Worm (Caenorhabditis elegans) whole organism, young adult: Measurements from ENCODE around the gene srx-137.

Experiments
- C06A6.2 ChIP-seq: fragments of 200-800 bp; sonication (Bioruptor generic); conservative IDR thresholded peaks from 2 replicates; pipeline ENCODE4 v1.3.6; 2022; ENCODE audit warnings: missing genetic modification characterization, missing compliant biosample characterization
- C17E4.6 ChIP-seq: fragments of 200-800 bp; sonication (Bioruptor generic); IDR thresholded peaks from 2 replicates; pipeline ENCODE4 v1.3.6; 2022; ENCODE audit warnings: missing genetic modification reagents, missing genetic modification characterization, missing compliant biosample characterization
- F33H1.4 ChIP-seq: fragments of 200-800 bp; sonication (Bioruptor generic); IDR thresholded peaks from 2 replicates; pipeline ENCODE4 v1.3.6; 2022; ENCODE audit warnings: missing genetic modification reagents, missing genetic modification characterization, missing compliant biosample characterization
- F39B2.1 ChIP-seq: fragments of 200-800 bp; sonication (Bioruptor generic); IDR thresholded peaks from 2 replicates; pipeline ENCODE4 v1.3.6; 2022; ENCODE audit warnings: missing genetic modification reagents, missing genetic modification characterization, missing compliant biosample characterization
- F52B5.7 ChIP-seq: sonication (generic microtip); optimal IDR thresholded peaks from 2 replicates; lab custom pipeline; 2016; ENCODE audit warnings: mild to moderate bottlenecking, missing genetic modification characterization, missing compliant biosample characterization
- K11D2.4 ChIP-seq: fragments of 200-800 bp; sonication (Bioruptor generic); IDR thresholded peaks from 2 replicates; pipeline ENCODE4 v1.3.6; 2022; ENCODE audit warnings: missing genetic modification reagents, missing genetic modification characterization, missing compliant biosample characterization
- Y53F4B.3 ChIP-seq: fragments of 200-800 bp; sonication (Bioruptor generic); IDR thresholded peaks from 2 replicates; pipeline ENCODE4 v1.3.6; 2022; ENCODE audit warnings: missing genetic modification reagents, missing genetic modification characterization, missing compliant biosample characterization
- ZK185.1 ChIP-seq: sonication (generic microtip); optimal IDR thresholded peaks from 2 replicates; lab custom pipeline; 2016; ENCODE audit warnings: mild to moderate bottlenecking, missing genetic modification characterization, missing compliant biosample characterization; ENCODE audit not compliant: poor library complexity, severe bottlenecking
- bed-2 ChIP-seq: fragments of 200-800 bp; sonication (Bioruptor generic); IDR thresholded peaks from 2 replicates; pipeline ENCODE4 v1.3.6; 2022; ENCODE audit warnings: missing genetic modification reagents, missing genetic modification characterization, missing compliant biosample characterization
- ccch-3 ChIP-seq: fragments of 200-800 bp; sonication (Bioruptor generic); optimal IDR thresholded peaks from 2 replicates; lab custom pipeline; 2018; ENCODE audit warnings: mild to moderate bottlenecking, missing genetic modification characterization, missing compliant biosample characterization
- ceh-100 ChIP-seq: fragments of 200-800 bp; sonication (Bioruptor generic); IDR thresholded peaks from 2 replicates; pipeline ENCODE4 v1.3.6; 2022; ENCODE audit warnings: missing genetic modification reagents, missing genetic modification characterization, missing compliant biosample characterization
- ceh-27 ChIP-seq: fragments of 200-800 bp; sonication (Bioruptor generic); optimal IDR thresholded peaks from 2 replicates; lab custom pipeline; 2018; ENCODE audit warnings: mild to moderate bottlenecking, missing genetic modification characterization, moderate library complexity, missing compliant biosample characterization
- ceh-79 ChIP-seq: sonication (generic microtip); optimal IDR thresholded peaks from 2 replicates; lab custom pipeline; 2017; ENCODE audit warnings: mild to moderate bottlenecking, missing genetic modification characterization, missing compliant biosample characterization
- chd-7 ChIP-seq: sonication (generic microtip); optimal IDR thresholded peaks from 2 replicates; lab custom pipeline; 2016; ENCODE audit warnings: mild to moderate bottlenecking, missing genetic modification characterization, moderate library complexity, missing compliant biosample characterization
- dpl-1 ChIP-seq: fragments of 150-350 bp; optimal IDR thresholded peaks from 2 replicates; lab custom pipeline; 2014; ENCODE audit warnings: missing biosample characterization, missing genetic modification reagents, missing genetic modification characterization
- egl-18 ChIP-seq: fragments of 200-800 bp; sonication (Bioruptor generic); IDR thresholded peaks from 2 replicates; pipeline ENCODE4 v1.3.6; 2022; ENCODE audit warnings: missing genetic modification reagents, missing genetic modification characterization, missing compliant biosample characterization
- ets-4 ChIP-seq: fragments of 200-800 bp; sonication (Bioruptor generic); optimal IDR thresholded peaks from 2 replicates; lab custom pipeline; 2018; ENCODE audit warnings: mild to moderate bottlenecking, missing genetic modification characterization, missing compliant biosample characterization
- hlh-12 ChIP-seq: sonication (generic microtip); optimal IDR thresholded peaks from 2 replicates; lab custom pipeline; 2016; ENCODE audit warnings: missing genetic modification characterization, missing compliant biosample characterization
- hmg-20 ChIP-seq: fragments of 200-800 bp; sonication (Bioruptor generic); IDR thresholded peaks from 2 replicates; pipeline ENCODE4 v1.3.6; 2022; ENCODE audit warnings: missing genetic modification reagents, missing genetic modification characterization, missing compliant biosample characterization
- hsf-1 ChIP-seq: fragments of 200-800 bp; sonication (Bioruptor generic); IDR thresholded peaks from 2 replicates; pipeline ENCODE4 v1.3.6; 2022; ENCODE audit warnings: missing genetic modification reagents, missing genetic modification characterization, missing compliant biosample characterization
- let-607 ChIP-seq, 2 experiments: fragments of 200-800 bp in 1 of 2; sonication (Bioruptor generic) in 1 of 2; sonication (generic microtip) in 1 of 2; optimal IDR thresholded peaks; 2 replicates each; lab custom pipeline; 2016 to 2018; ENCODE audit warnings: mild to moderate bottlenecking in 2 of 2, missing compliant biosample characterization in 2 of 2, missing genetic modification characterization in 2 of 2, moderate library complexity in 2 of 2, missing genotype in 1 of 2
- madf-3 ChIP-seq: fragments of 200-800 bp; sonication (Bioruptor generic); IDR thresholded peaks from 2 replicates; pipeline ENCODE4 v1.3.6; 2022; ENCODE audit warnings: missing genetic modification reagents, missing genetic modification characterization, missing compliant biosample characterization
- nfya-1 ChIP-seq: sonication (generic microtip); optimal IDR thresholded peaks from 2 replicates; lab custom pipeline; 2017; ENCODE audit warnings: antibody characterized with exemption, missing compliant biosample characterization, missing genetic modification characterization, borderline replicate concordance; ENCODE audit not compliant: insufficient read depth
- pha-4 ChIP-seq: fragments of 150-350 bp; sonication (generic microtip); optimal IDR thresholded peaks from 2 replicates; lab custom pipeline; 2014; ENCODE audit warnings: missing biosample characterization, missing genetic modification reagents, missing genetic modification characterization
- rcor-1 ChIP-seq: fragments of 200-800 bp; sonication (Bioruptor generic); IDR thresholded peaks from 2 replicates; pipeline ENCODE4 v1.3.6; 2022; ENCODE audit warnings: missing genetic modification reagents, missing genetic modification characterization, missing compliant biosample characterization
- sdz-38 ChIP-seq: sonication (generic microtip); optimal IDR thresholded peaks from 2 replicates; lab custom pipeline; 2016; ENCODE audit warnings: missing genotype, missing genetic modification characterization, missing compliant biosample characterization
- snpc-1.1 ChIP-seq: sonication (generic microtip); optimal IDR thresholded peaks from 2 replicates; lab custom pipeline; 2017; ENCODE audit warnings: missing genetic modification characterization, mild to moderate bottlenecking, missing compliant biosample characterization, antibody characterized with exemption, moderate library complexity, missing genotype, missing genetic modification reagents; ENCODE audit not compliant: insufficient read depth
- snpc-1.3 ChIP-seq: sonication (generic microtip); optimal IDR thresholded peaks from 2 replicates; lab custom pipeline; 2017; ENCODE audit warnings: missing genetic modification characterization, mild to moderate bottlenecking, missing compliant biosample characterization, antibody characterized with exemption, moderate library complexity, missing genotype, missing genetic modification reagents; ENCODE audit not compliant: insufficient read depth
- snpc-4 ChIP-seq, 5 experiments: fragments of 150-350 bp in 1 of 5; sonication (generic microtip) in 4 of 5; optimal IDR thresholded peaks; 2 replicates each; lab custom pipeline; 2014 to 2018; ENCODE audit warnings: missing genetic modification characterization in 5 of 5, missing biosample characterization in 3 of 5, antibody characterized with exemption in 2 of 5, mild to moderate bottlenecking in 2 of 5, missing compliant biosample characterization in 2 of 5, missing genotype in 2 of 5, moderate library complexity in 2 of 5, missing genetic modification reagents in 1 of 5
- somi-1 ChIP-seq: fragments of 200-800 bp; sonication (Bioruptor generic); optimal IDR thresholded peaks from 2 replicates; lab custom pipeline; 2018; ENCODE audit warnings: mild to moderate bottlenecking, missing genetic modification characterization, missing compliant biosample characterization
- tbx-9 ChIP-seq: sonication (generic microtip); optimal IDR thresholded peaks from 2 replicates; lab custom pipeline; 2016; ENCODE audit warnings: borderline replicate concordance, missing genetic modification characterization, inconsistent platforms, missing compliant biosample characterization
- xnd-1 ChIP-seq: sonication (generic microtip); optimal IDR thresholded peaks from 2 replicates; lab custom pipeline; 2016; ENCODE audit warnings: missing genotype, missing genetic modification reagents, missing genetic modification characterization, missing compliant biosample characterization
- zfh-2 ChIP-seq: fragments of 200-800 bp; sonication (Bioruptor generic); conservative IDR thresholded peaks from 2 replicates; pipeline ENCODE4 v1.3.6; 2022; ENCODE audit warnings: missing genetic modification reagents, missing genetic modification characterization, missing compliant biosample characterization
- ztf-18 ChIP-seq: sonication (generic microtip); optimal IDR thresholded peaks from 2 replicates; lab custom pipeline; 2016; ENCODE audit warnings: missing genotype, mild to moderate bottlenecking, missing genetic modification characterization, missing compliant biosample characterization
- ztf-22 ChIP-seq: fragments of 200-800 bp; sonication (Bioruptor generic); optimal IDR thresholded peaks from 2 replicates; lab custom pipeline; 2018; ENCODE audit warnings: mild to moderate bottlenecking, missing genetic modification characterization, moderate library complexity, missing compliant biosample characterization
- ztf-25 ChIP-seq: fragments of 200-800 bp; sonication (Bioruptor generic); IDR thresholded peaks from 2 replicates; pipeline ENCODE4 v1.3.6; 2022; ENCODE audit warnings: missing genetic modification reagents, missing genetic modification characterization, missing compliant biosample characterization
- ztf-6 ChIP-seq: fragments of 200-800 bp; sonication (Bioruptor generic); IDR thresholded peaks from 2 replicates; pipeline ENCODE4 v1.3.6; 2022; ENCODE audit warnings: missing genetic modification reagents, missing genetic modification characterization, missing compliant biosample characterization

Gene srx-137

DNA sequence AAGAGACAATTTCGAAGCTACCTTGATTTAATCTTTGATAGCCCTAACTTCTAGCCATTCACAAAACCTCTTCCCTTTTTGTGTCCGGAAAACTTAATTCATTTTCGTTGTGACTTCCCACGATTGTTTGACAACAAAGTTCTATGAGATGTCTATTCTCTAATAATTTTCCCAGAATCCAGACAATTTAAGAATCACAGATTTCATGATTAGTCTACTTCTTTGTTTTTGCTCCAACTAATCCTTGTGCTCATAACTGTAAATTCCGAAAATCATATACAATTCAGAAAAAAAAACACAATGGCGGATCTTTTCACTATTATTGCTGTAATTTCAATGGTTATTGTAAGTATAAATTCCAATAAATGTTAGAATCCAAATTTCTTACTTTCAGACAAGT is at the start of gene srx-137:
Gene srx-137 (plus strand): TSS at position 301 of the 400 bp plus-strand sequence.
- TF ChIP-seq Y53F4B.3 (GFP tag; lab: Robert Waterston, UW) = no peak
- no peak for TF ChIP-seq ztf-18 (tag; lab: Kevin White, UChicago)
- TF ChIP-seq hsf-1 (GFP tag; lab: Robert Waterston, UW) = no peak
- TF ChIP-seq xnd-1 (tag; lab: Kevin White, UChicago) = no peak
- no peak for TF ChIP-seq let-607 (tag; optimal IDR thresholded peaks at IDR 0.05; lab: Kevin White, UChicago)
- TF ChIP-seq chd-7 (tag; lab: Kevin White, UChicago) = no peak
- no peak for TF ChIP-seq ztf-22
- TF ChIP-seq F52B5.7 (tag; lab: Kevin White, UChicago) = no peak
- TF ChIP-seq ets-4 (GFP tag; lab: Kevin White, UChicago) = no peak
- TF ChIP-seq, all 124 proteins: peak for 0

DNA sequence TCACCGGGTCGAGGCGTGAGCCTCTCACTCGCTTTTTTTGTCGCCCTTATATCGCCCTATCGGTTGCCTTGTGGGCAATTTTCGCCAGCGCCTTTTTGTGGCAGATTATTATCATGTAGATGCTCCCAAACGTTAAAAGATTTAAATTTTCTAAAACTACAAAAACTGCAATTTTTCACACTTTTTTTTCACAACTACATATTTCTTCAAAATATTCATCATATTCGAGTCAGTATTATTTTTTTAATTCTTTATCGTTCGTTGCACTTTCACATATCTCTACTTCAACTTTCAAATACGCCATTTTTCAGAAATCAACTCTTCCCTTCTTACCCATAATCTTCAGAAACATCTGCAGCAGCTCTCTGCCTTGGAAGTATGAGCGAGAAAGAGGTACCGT is 49.7 kb upstream of the srx-137 start, which contains the start of gene ceh-24:
Gene ceh-24 (plus strand): TSS at position 301 of the 400 bp plus-strand sequence.
- no peak for TF ChIP-seq ceh-27 (GFP tag; lab: Kevin White, UChicago)
- no peak for TF ChIP-seq dpl-1
- no peak for TF ChIP-seq F39B2.1 (GFP tag; lab: Robert Waterston, UW)
- no peak for TF ChIP-seq K11D2.4 (GFP tag; lab: Robert Waterston, UW)
- TF ChIP-seq snpc-1.1 (tag; lab: Kevin White, UChicago) = no peak
- TF ChIP-seq snpc-4 (GFP tag; optimal IDR thresholded peaks at IDR 0.05; lab: Kevin White, UChicago) = no peak
- no peak for TF ChIP-seq snpc-4 (tag; optimal IDR thresholded peaks at IDR 0.05; lab: Kevin White, UChicago)
- no peak for TF ChIP-seq C06A6.2 (GFP tag; lab: Robert Waterston, UW)
- TF ChIP-seq nfya-1 = no peak
- no peak for TF ChIP-seq ccch-3 (GFP tag; lab: Kevin White, UChicago)
- no peak for TF ChIP-seq zfh-2 (GFP tag; lab: Robert Waterston, UW)
- TF ChIP-seq rcor-1 = no peak
- TF ChIP-seq ZK185.1 (tag; lab: Kevin White, UChicago) = no peak
- TF ChIP-seq bed-2 = no peak
- TF ChIP-seq ceh-100 (GFP tag; lab: Robert Waterston, UW) = no peak
- no peak for TF ChIP-seq snpc-1.3 (tag; lab: Kevin White, UChicago)
- no peak for TF ChIP-seq ztf-25
- TF ChIP-seq tbx-9 = no peak
- TF ChIP-seq sdz-38 (tag; lab: Kevin White, UChicago) = no peak
- TF ChIP-seq hlh-12 (tag; lab: Kevin White, UChicago) = no peak
- no peak for TF ChIP-seq madf-3 (GFP tag; lab: Robert Waterston, UW)

DNA sequence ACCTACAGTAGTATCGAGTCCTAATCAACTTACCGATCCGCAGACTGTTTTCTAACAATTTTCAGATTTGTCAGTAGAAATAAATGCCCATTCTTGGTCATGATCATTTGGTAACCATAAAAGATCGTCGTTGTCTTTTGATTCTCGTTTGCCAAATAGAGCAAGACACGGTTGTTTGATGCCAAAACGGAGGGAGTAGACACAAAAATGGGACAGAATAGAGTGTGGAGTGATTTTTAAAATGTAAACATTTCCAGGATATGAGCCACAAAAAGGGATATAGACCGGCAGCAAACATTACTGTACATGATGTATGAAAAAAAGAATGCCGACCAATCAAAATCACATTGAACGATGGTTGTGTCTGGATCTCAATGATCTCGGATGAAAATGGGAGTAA is 45.7 kb upstream of the srx-137 start, which contains the start of gene F55B12.2:
Gene F55B12.2 (minus strand): TSS at position 101 of the 400 bp plus-strand sequence.
- TF ChIP-seq ceh-79 (tag; lab: Kevin White, UChicago) = no peak
- no peak for TF ChIP-seq F33H1.4 (GFP tag; lab: Robert Waterston, UW)
- TF ChIP-seq egl-18 (GFP tag; lab: Robert Waterston, UW) = no peak
- no peak for TF ChIP-seq somi-1
- no peak for TF ChIP-seq pha-4 (tag; lab: Kevin White, UChicago)
- no peak for TF ChIP-seq ztf-6 (GFP tag; lab: Robert Waterston, UW)
- TF ChIP-seq K11D2.4 (GFP tag; lab: Robert Waterston, UW) = no peak
- TF ChIP-seq hmg-20 (GFP tag; lab: Robert Waterston, UW) = no peak
- no peak for TF ChIP-seq ztf-18 (tag; lab: Kevin White, UChicago)
- TF ChIP-seq C17E4.6 (GFP tag; lab: Robert Waterston, UW) = no peak
